Worm (Caenorhabditis elegans): ENCODE data around the gene cku-80.
A peak's percentile ranks its signal among the peaks of the same experiment; 100 is the strongest.

- TF ChIP-seq lsl-1 (GFP tag; optimal IDR thresholded peaks at IDR 0.05) (peak; percentile 72), him-1 (tag; optimal IDR thresholded peaks at IDR 0.05) (peak; percentile 40), B0035.1 (tag; optimal IDR thresholded peaks at IDR 0.05) (no peak), nfyb-1 (GFP tag; IDR thresholded peaks at IDR 0.05) (no peak), madf-3 (GFP tag; IDR thresholded peaks at IDR 0.05) (no peak), Y95B8A.8 (GFP tag; IDR thresholded peaks at IDR 0.05) (no peak)
These were observed 7.3 kb upstream of the cku-80 start for ce11 chrIII:4412108-4413009.

Measured in whole organism, young adult.